Fruit fly (Drosophila melanogaster): ENCODE results near the gene CG9737.

Gene CG9737

dm6 chr3R:30289056-30289734, 46.1 kb upstream of the CG9737 start (continued):
- TF ChIP-seq lz (GFP tag; optimal IDR thresholded peaks at IDR 0.05) (peak; percentile 37), CG15336 (GFP tag; IDR thresholded peaks at IDR 0.05) (no peak), eg (GFP tag; IDR thresholded peaks at IDR 0.05) (no peak; the same call in 2 of the 3 replicates), CG8319 (GFP tag; optimal IDR thresholded peaks at IDR 0.05) (peak; percentile 22), Lpt (GFP tag; optimal IDR thresholded peaks at IDR 0.05) (no peak), dac (GFP tag; optimal IDR thresholded peaks at IDR 0.05) (no peak), dsx (GFP tag; optimal IDR thresholded peaks at IDR 0.05; ENCODE audit: poor library complexity, severe bottlenecking) (peak; percentile 98), fd85E (GFP tag; optimal IDR thresholded peaks at IDR 0.05) (no peak), CG16779 (tag; optimal IDR thresholded peaks at IDR 0.05) (no peak), achi (GFP tag; optimal IDR thresholded peaks at IDR 0.05) (no peak), Met (GFP tag; optimal IDR thresholded peaks at IDR 0.05) (peak; percentile 55), ss (GFP tag; optimal IDR thresholded peaks at IDR 0.05) (peak; percentile 75 to 93), CG3919 (GFP tag; optimal IDR thresholded peaks at IDR 0.05) (peak; percentile 29), CG31627 (GFP tag; optimal IDR thresholded peaks at IDR 0.05) (peak; percentile 53)

- TF ChIP-seq OdsH (GFP tag; optimal IDR thresholded peaks at IDR 0.05) (no peak), eg (GFP tag; IDR thresholded peaks at IDR 0.05) (no peak), CG10631 (GFP tag; optimal IDR thresholded peaks at IDR 0.05) (no peak), Lpt (GFP tag; optimal IDR thresholded peaks at IDR 0.05) (no peak), Blimp-1 (GFP tag; optimal IDR thresholded peaks at IDR 0.05) (peak; percentile 95), CG7368 (GFP tag; optimal IDR thresholded peaks at IDR 0.05) (no peak), Hr4 (GFP tag; optimal IDR thresholded peaks at IDR 0.05) (no peak), CG6854 (GFP tag; optimal IDR thresholded peaks at IDR 0.05) (no peak), topi (GFP tag; optimal IDR thresholded peaks at IDR 0.05) (no peak), Met (GFP tag; optimal IDR thresholded peaks at IDR 0.05) (no peak), Ets96B (tag; optimal IDR thresholded peaks at IDR 0.05) (no peak), fd59A (GFP tag; optimal IDR thresholded peaks at IDR 0.05) (no peak), Eip78C (GFP tag) (peak; percentile 67), CG31627 (GFP tag; optimal IDR thresholded peaks at IDR 0.05) (no peak), Gug (GFP tag; IDR thresholded peaks at IDR 0.05) (no peak), Sox14 (GFP tag; optimal IDR thresholded peaks at IDR 0.05) (no peak), CG6276 (GFP tag; optimal IDR thresholded peaks at IDR 0.05) (peak; percentile 7), fd85E (GFP tag; optimal IDR thresholded peaks at IDR 0.05) (no peak), Sox102F (GFP tag; optimal IDR thresholded peaks at IDR 0.05) (no peak), esn (GFP tag; optimal IDR thresholded peaks at IDR 0.05) (no peak), Hr39 (GFP tag; optimal IDR thresholded peaks at IDR 0.05) (no peak), CG4318 (GFP tag; optimal IDR thresholded peaks at IDR 0.05) (no peak), svp (GFP tag) (peak; percentile 66), Sox15 (GFP tag; optimal IDR thresholded peaks at IDR 0.05) (no peak), Eip75B (GFP tag; optimal IDR thresholded peaks at IDR 0.05) (peak; percentile 19), dsx (GFP tag; optimal IDR thresholded peaks at IDR 0.05; ENCODE audit: poor library complexity, severe bottlenecking) (no peak), CG1621 (tag; optimal IDR thresholded peaks at IDR 0.05) (no peak)
Measured at dm6 chr3R:30288362-30289055, 45.4 kb upstream of the CG9737 start.

dm6 chr3R:30287389-30287788, 44.3 kb upstream of the CG9737 start:
- peak; percentile 25 for TF ChIP-seq CG6854 (GFP tag; optimal IDR thresholded peaks at IDR 0.05)
- TF ChIP-seq cyc (GFP tag; optimal IDR thresholded peaks at IDR 0.05) = no peak
- TF ChIP-seq svp (GFP tag) = peak; percentile 62

All from whole organism, prepupa.